Worm (Caenorhabditis elegans): ENCODE results near the gene tufm-1.

DNA sequence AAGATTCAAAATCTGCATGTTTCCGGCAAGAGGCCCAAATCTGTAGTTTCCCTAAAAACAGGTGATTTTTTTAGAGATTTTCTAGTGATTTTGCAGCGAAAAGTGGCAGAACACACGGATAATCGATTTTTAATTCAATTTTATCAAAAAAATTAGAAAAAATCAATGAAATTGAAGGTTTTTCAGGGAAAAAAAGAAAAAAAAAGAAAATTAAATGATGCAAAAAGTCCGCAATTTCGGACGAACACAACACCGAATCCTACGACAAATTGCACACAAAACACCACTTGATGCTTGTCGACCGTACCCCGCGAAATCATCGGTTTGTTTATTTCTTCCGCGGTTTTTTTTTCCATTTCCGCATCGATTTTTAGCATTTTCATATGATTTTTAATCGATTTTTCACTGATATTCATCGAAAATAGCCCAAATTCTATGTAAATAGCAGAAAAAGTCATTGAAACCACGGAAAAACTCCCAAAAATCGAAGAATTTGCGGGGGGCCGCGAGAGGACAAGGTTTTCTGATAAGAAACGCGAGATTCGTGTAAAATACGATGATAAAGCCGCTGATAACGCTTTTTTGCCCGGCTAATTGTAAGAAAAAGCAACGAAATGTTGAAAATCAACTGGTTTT lies at the start of gene tufm-1:
- no peak for TF ChIP-seq ham-2 (GFP tag; optimal IDR thresholded peaks at IDR 0.05)
- no peak for TF ChIP-seq sptf-1 (tag; optimal IDR thresholded peaks at IDR 0.05)
- no peak for TF ChIP-seq nhr-2 (tag; optimal IDR thresholded peaks at IDR 0.05)
- no peak for TF ChIP-seq M03D4.4 (tag; optimal IDR thresholded peaks at IDR 0.05)
- TF ChIP-seq nhr-12 (tag; optimal IDR thresholded peaks at IDR 0.05): no peak
- TF ChIP-seq ceh-39 (tag; optimal IDR thresholded peaks at IDR 0.05): no peak
- TF ChIP-seq mls-2 (tag; optimal IDR thresholded peaks at IDR 0.05): no peak
- TF ChIP-seq unc-62 (GFP tag; optimal IDR thresholded peaks at IDR 0.05): no peak
- TF ChIP-seq blmp-1 (tag; optimal IDR thresholded peaks at IDR 0.05): no peak
- TF ChIP-seq elt-3 (tag; optimal IDR thresholded peaks at IDR 0.05): no peak
- TF ChIP-seq tbx-8 (GFP tag; optimal IDR thresholded peaks at IDR 0.05): no peak
